Worm (Caenorhabditis elegans) whole organism, L1 larva: Measurements from ENCODE around the gene ceh-60.

Source experiments
- C34B4.2 ChIP-seq: sonication (generic microtip); optimal IDR thresholded peaks from 2 replicates; lab custom pipeline; 2017; ENCODE audit warnings: mild to moderate bottlenecking, missing genetic modification characterization, missing compliant biosample characterization
- ceh-82 ChIP-seq, 3 experiments: fragments of 150-350 bp in 1 of 3; sonication (generic microtip) in 2 of 3; optimal IDR thresholded peaks; 2 replicates each; lab custom pipeline; 2014 to 2017; ENCODE audit warnings: missing biosample characterization in 3 of 3, missing genetic modification characterization in 3 of 3
- dpl-1 ChIP-seq, 3 experiments: fragments of 150-350 bp in 2 of 3; sonication (generic microtip) in 1 of 3; optimal IDR thresholded peaks; 2 replicates each; lab custom pipeline; 2014 to 2017; ENCODE audit warnings: missing biosample characterization in 3 of 3, missing genetic modification characterization in 3 of 3, missing genetic modification reagents in 3 of 3
- elt-2 ChIP-seq: sonication (generic microtip); optimal IDR thresholded peaks from 2 replicates; lab custom pipeline; 2016; ENCODE audit warnings: missing genetic modification characterization, mild to moderate bottlenecking, inconsistent platforms, missing compliant biosample characterization, missing genetic modification reagents
- fkh-10 ChIP-seq: sonication (generic microtip); optimal IDR thresholded peaks from 2 replicates; lab custom pipeline; 2017; ENCODE audit warnings: missing biosample characterization, missing genetic modification reagents, missing genetic modification characterization
- jun-1 ChIP-seq: fragments of 150-350 bp; optimal IDR thresholded peaks from 2 replicates; lab custom pipeline; 2014; ENCODE audit warnings: missing biosample characterization, missing genetic modification reagents, missing genetic modification characterization
- lsy-2 ChIP-seq, 2 experiments: fragments of 150-350 bp; optimal IDR thresholded peaks; 2 replicates each; lab custom pipeline; 2014; ENCODE audit warnings: missing biosample characterization in 2 of 2, missing genetic modification characterization in 2 of 2
- nhr-28 ChIP-seq: fragments of 150-350 bp; optimal IDR thresholded peaks from 2 replicates; lab custom pipeline; 2014; ENCODE audit warnings: missing biosample characterization, missing genetic modification characterization
- snpc-4 ChIP-seq: fragments of 150-350 bp; optimal IDR thresholded peaks from 2 replicates; lab custom pipeline; 2014; ENCODE audit warnings: missing biosample characterization, missing genetic modification characterization
- tbx-2 ChIP-seq: sonication (generic microtip); optimal IDR thresholded peaks from 2 replicates; lab custom pipeline; 2016; ENCODE audit warnings: missing genetic modification characterization, missing compliant biosample characterization
- unc-130 ChIP-seq: fragments of 150-350 bp; optimal IDR thresholded peaks from 2 replicates; lab custom pipeline; 2017; ENCODE audit warnings: missing biosample characterization, missing genetic modification characterization, inconsistent platforms
- unc-62 ChIP-seq: fragments of 150-350 bp; optimal IDR thresholded peaks from 2 replicates; lab custom pipeline; 2014; ENCODE audit warnings: missing biosample characterization, missing genetic modification reagents, missing genetic modification characterization
- ztf-11 ChIP-seq, 2 experiments: sonication (generic microtip); optimal IDR thresholded peaks; 2 replicates each; lab custom pipeline; 2016 to 2017; ENCODE audit warnings: missing genetic modification characterization in 2 of 2, missing biosample characterization in 1 of 2, missing compliant biosample characterization in 1 of 2

ce11 chrX:6572987-6573386 is 43.0 kb upstream of the ceh-60 start:
- TF ChIP-seq nhr-28 (no peak), jun-1 (tag; lab: Kevin White, UChicago) (no peak), fkh-10 (no peak), lsy-2 (tag; optimal IDR thresholded peaks at IDR 0.05; lab: Kevin White, UChicago) (no peak), unc-130 (no peak), snpc-4 (tag; lab: Kevin White, UChicago) (no peak), ztf-11 (tag; optimal IDR thresholded peaks at IDR 0.05; lab: Kevin White, UChicago) (no peak), unc-62 (no peak), tbx-2 (tag; lab: Kevin White, UChicago) (no peak), ceh-82 (tag; optimal IDR thresholded peaks at IDR 0.05; lab: Kevin White, UChicago) (no peak), C34B4.2 (tag; lab: Kevin White, UChicago) (no peak), dpl-1 (GFP tag; optimal IDR thresholded peaks at IDR 0.05; lab: Kevin White, UChicago) (no peak), elt-2 (tag; lab: Kevin White, UChicago) (no peak)
